Fruit fly (Drosophila melanogaster) whole organism, prepupa: Measurements from ENCODE around the gene CG31524.
A peak's percentile ranks its signal among the peaks of the same experiment; 100 is the strongest.

Experiments
- Blimp-1 ChIP-seq: fragments of 200-800 bp; sonication (Bioruptor generic); optimal IDR thresholded peaks from 3 replicates; lab custom pipeline; 2017; ENCODE audit warnings: missing biosample characterization, missing genetic modification characterization, mild to moderate bottlenecking, moderate library complexity, missing genetic modification reagents
- CG10669 ChIP-seq: fragments of 200-800 bp; sonication (Bioruptor generic); optimal IDR thresholded peaks from 3 replicates; lab custom pipeline; 2018; ENCODE audit warnings: missing biosample characterization, mild to moderate bottlenecking, missing genetic modification characterization, moderate library complexity
- CG11294 ChIP-seq: fragments of 200-800 bp; sonication (Bioruptor generic); IDR thresholded peaks from 2 replicates; pipeline ENCODE4 v1.3.6; 2022; ENCODE audit warnings: missing biosample characterization, missing genetic modification characterization
- CG11762 ChIP-seq: fragments of 200-800 bp; sonication (Bioruptor generic); optimal IDR thresholded peaks from 3 replicates; lab custom pipeline; 2016; ENCODE audit warnings: missing biosample characterization, missing genetic modification characterization; ENCODE audit not compliant: insufficient read depth
- CG15336 ChIP-seq: fragments of 200-800 bp; sonication (Bioruptor generic); IDR thresholded peaks from 2 replicates; pipeline ENCODE4 v1.3.6; 2022; ENCODE audit warnings: missing biosample characterization, missing genetic modification characterization
- CG3032 ChIP-seq: fragments of 200-800 bp; optimal IDR thresholded peaks from 2 replicates; lab custom pipeline; 2019; ENCODE audit warnings: missing biosample characterization, mild to moderate bottlenecking, missing genetic modification characterization, moderate library complexity
- CG34406 ChIP-seq: fragments of 200-800 bp; sonication (Bioruptor generic); optimal IDR thresholded peaks from 3 replicates; lab custom pipeline; 2016; ENCODE audit warnings: missing biosample characterization, missing genetic modification characterization
- CG3919 ChIP-seq: fragments of 200-800 bp; sonication (Bioruptor generic); optimal IDR thresholded peaks from 3 replicates; lab custom pipeline; 2016; ENCODE audit warnings: missing biosample characterization, missing genetic modification characterization
- CG6276 ChIP-seq: fragments of 200-800 bp; sonication (Bioruptor generic); optimal IDR thresholded peaks from 2 replicates; lab custom pipeline; 2017; ENCODE audit warnings: missing biosample characterization, mild to moderate bottlenecking, missing genetic modification characterization
- CG6792 ChIP-seq: fragments of 200-800 bp; sonication (Bioruptor generic); optimal IDR thresholded peaks from 3 replicates; lab custom pipeline; 2016; ENCODE audit warnings: missing biosample characterization, missing genetic modification characterization
- CG6808 ChIP-seq: fragments of 200-800 bp; sonication (Bioruptor generic); optimal IDR thresholded peaks from 3 replicates; lab custom pipeline; 2017; ENCODE audit warnings: missing biosample characterization, missing genetic modification characterization, mild to moderate bottlenecking, moderate library complexity, missing genetic modification reagents
- CG6854 ChIP-seq: fragments of 200-800 bp; sonication (Bioruptor generic); optimal IDR thresholded peaks from 2 replicates; lab custom pipeline; 2017; ENCODE audit warnings: missing biosample characterization, mild to moderate bottlenecking, missing genetic modification characterization
- CG7368 ChIP-seq: fragments of 200-800 bp; sonication (Bioruptor generic); optimal IDR thresholded peaks from 3 replicates; lab custom pipeline; 2016; ENCODE audit warnings: missing biosample characterization, missing genetic modification characterization
- CG8632 ChIP-seq: fragments of 200-800 bp; sonication (Bioruptor generic); optimal IDR thresholded peaks from 3 replicates; lab custom pipeline; 2016; ENCODE audit warnings: missing biosample characterization, missing genetic modification characterization
- Eip75B ChIP-seq: fragments of 200-800 bp; sonication (Bioruptor generic); optimal IDR thresholded peaks from 3 replicates; lab custom pipeline; 2016; ENCODE audit warnings: missing biosample characterization, missing genetic modification characterization
- Eip78C ChIP-seq: fragments of 200-800 bp; sonication (Bioruptor generic); peaks from one replicate; lab custom pipeline; 2016; ENCODE audit warnings: missing biosample characterization, missing genetic modification characterization
- Eip93F ChIP-seq: fragments of 200-800 bp; sonication (Bioruptor generic); optimal IDR thresholded peaks from 2 replicates; lab custom pipeline; 2016; ENCODE audit warnings: missing biosample characterization, mild to moderate bottlenecking, missing genetic modification characterization
- Ets21C ChIP-seq: fragments of 200-800 bp; sonication (Bioruptor generic); optimal IDR thresholded peaks from 3 replicates; lab custom pipeline; 2016; ENCODE audit warnings: missing biosample characterization, missing genetic modification characterization
- Ets96B ChIP-seq: fragments of 200-800 bp; optimal IDR thresholded peaks from 2 replicates; lab custom pipeline; 2019; ENCODE audit warnings: missing biosample characterization, mild to moderate bottlenecking, missing genetic modification characterization, moderate library complexity
- Hr38 ChIP-seq: sonication (Bioruptor generic); optimal IDR thresholded peaks from 2 replicates; lab custom pipeline; 2016; ENCODE audit warnings: missing biosample characterization, missing genetic modification characterization
- Hr39 ChIP-seq: fragments of 200-800 bp; sonication (Bioruptor generic); optimal IDR thresholded peaks from 2 replicates; lab custom pipeline; 2016; ENCODE audit warnings: missing biosample characterization, missing genetic modification characterization
- Lpt ChIP-seq: fragments of 200-800 bp; sonication (Bioruptor generic); optimal IDR thresholded peaks from 3 replicates; lab custom pipeline; 2016; ENCODE audit warnings: missing biosample characterization, missing genetic modification characterization
- Smox ChIP-seq: fragments of 200-800 bp; sonication (Bioruptor generic); optimal IDR thresholded peaks from 3 replicates; lab custom pipeline; 2016; ENCODE audit warnings: missing biosample characterization, missing genetic modification characterization
- Sox102F ChIP-seq: fragments of 200-800 bp; sonication (Bioruptor generic); optimal IDR thresholded peaks from 2 replicates; lab custom pipeline; 2016; ENCODE audit warnings: missing biosample characterization, mild to moderate bottlenecking, missing genetic modification characterization
- Sox15 ChIP-seq: fragments of 200-800 bp; sonication (Bioruptor generic); optimal IDR thresholded peaks from 3 replicates; lab custom pipeline; 2016; ENCODE audit warnings: missing biosample characterization, missing genetic modification characterization
- achi ChIP-seq: fragments of 200-800 bp; sonication (Bioruptor generic); optimal IDR thresholded peaks from 3 replicates; lab custom pipeline; 2016; ENCODE audit warnings: missing biosample characterization, missing genetic modification characterization
- acj6 ChIP-seq: fragments of 200-800 bp; sonication (Bioruptor generic); optimal IDR thresholded peaks from 3 replicates; lab custom pipeline; 2016; ENCODE audit warnings: missing biosample characterization, missing genetic modification characterization
- cyc ChIP-seq: fragments of 200-800 bp; sonication (Bioruptor generic); optimal IDR thresholded peaks from 3 replicates; lab custom pipeline; 2016; ENCODE audit warnings: missing biosample characterization, missing genetic modification characterization
- dsx ChIP-seq: fragments of 200-800 bp; optimal IDR thresholded peaks from 3 replicates; lab custom pipeline; 2019; ENCODE audit warnings: missing biosample characterization, mild to moderate bottlenecking, missing genetic modification characterization, moderate library complexity; ENCODE audit not compliant: poor library complexity, severe bottlenecking
- eg ChIP-seq: fragments of 200-800 bp; sonication (Bioruptor generic); IDR thresholded peaks from 3 replicates; pipeline ENCODE4 v1.3.6; 2022; ENCODE audit warnings: missing biosample characterization, missing genetic modification characterization
- fd59A ChIP-seq: fragments of 200-800 bp; sonication (Bioruptor generic); optimal IDR thresholded peaks from 2 replicates; lab custom pipeline; 2017; ENCODE audit warnings: missing biosample characterization, mild to moderate bottlenecking, missing genetic modification characterization, missing genetic modification reagents
- fd85E ChIP-seq: fragments of 200-800 bp; sonication (Bioruptor generic); optimal IDR thresholded peaks from 3 replicates; lab custom pipeline; 2016; ENCODE audit warnings: missing biosample characterization, missing genetic modification characterization
- fkh ChIP-seq: fragments of 200-800 bp; sonication (Bioruptor generic); optimal IDR thresholded peaks from 3 replicates; lab custom pipeline; 2017; ENCODE audit warnings: missing biosample characterization, mild to moderate bottlenecking, missing genetic modification characterization, moderate library complexity
- net ChIP-seq: fragments of 200-800 bp; sonication (Bioruptor generic); optimal IDR thresholded peaks from 3 replicates; lab custom pipeline; 2016; ENCODE audit warnings: missing biosample characterization, missing genetic modification characterization
- spab ChIP-seq: fragments of 200-800 bp; sonication (Bioruptor generic); optimal IDR thresholded peaks from 2 replicates; lab custom pipeline; 2017; ENCODE audit warnings: missing biosample characterization, mild to moderate bottlenecking, missing genetic modification characterization, missing genetic modification reagents
- ss ChIP-seq, 2 experiments: fragments of 200-800 bp; sonication (Bioruptor generic); optimal IDR thresholded peaks; 2 replicates in 1 of 2; 3 replicates in 1 of 2; lab custom pipeline; 2017 to 2018; ENCODE audit warnings: mild to moderate bottlenecking in 2 of 2, missing biosample characterization in 2 of 2, missing genetic modification characterization in 2 of 2, moderate library complexity in 1 of 2
- svp ChIP-seq: fragments of 200-800 bp; sonication (Bioruptor generic); peaks from one replicate; lab custom pipeline; 2016; ENCODE audit warnings: missing biosample characterization, missing genetic modification characterization
- topi ChIP-seq: fragments of 200-800 bp; sonication (Bioruptor generic); optimal IDR thresholded peaks from 3 replicates; lab custom pipeline; 2016; ENCODE audit warnings: missing biosample characterization, missing genetic modification characterization

The CG31524 gene

dm6 chr3R:30496103-30496858 lies 17.9 kb downstream of the CG31524 start, which contains the start of gene PH4alphaMP:
Gene PH4alphaMP, minus strand, starts transcription at chr3R:30496153.
- TF ChIP-seq Blimp-1 (GFP tag; lab: Kevin White, UChicago), result peak; percentile 33
- TF ChIP-seq Ets21C (GFP tag; lab: Kevin White, UChicago), result no peak
- peak; percentile 23 for TF ChIP-seq svp (GFP tag; lab: Kevin White, UChicago)
- no peak for TF ChIP-seq cyc (GFP tag; lab: Kevin White, UChicago)
- TF ChIP-seq fd85E (GFP tag; lab: Kevin White, UChicago), result no peak
- TF ChIP-seq CG6854 (GFP tag; lab: Kevin White, UChicago), result no peak
- TF ChIP-seq achi (GFP tag; lab: Kevin White, UChicago), result no peak
- TF ChIP-seq dsx (GFP tag; lab: Kevin White, UChicago), result no peak
- no peak for TF ChIP-seq net
- no peak for TF ChIP-seq Smox (GFP tag; lab: Kevin White, UChicago)
- no peak for TF ChIP-seq ss (GFP tag; optimal IDR thresholded peaks at IDR 0.05; lab: Kevin White, UChicago)
- TF ChIP-seq Hr38 (GFP tag; lab: Kevin White, UChicago), result no peak

- TF ChIP-seq fkh (GFP tag; lab: Kevin White, UChicago), result peak; percentile 43
- no peak for TF ChIP-seq Hr39 (GFP tag; lab: Kevin White, UChicago)
- TF ChIP-seq, all 60 proteins: peak for 1
These were observed 24.4 kb downstream of the CG31524 start, which contains the start of gene PH4alphaSG2 for dm6 chr3R:30489797-30490196. Gene PH4alphaSG2, plus strand, starts transcription at chr3R:30490074.

- TF ChIP-seq Eip93F (GFP tag; lab: Kevin White, UChicago) (no peak), achi (GFP tag; lab: Kevin White, UChicago) (no peak), CG7368 (GFP tag; lab: Kevin White, UChicago) (no peak), Sox15 (GFP tag; lab: Kevin White, UChicago) (no peak), ss (GFP tag; optimal IDR thresholded peaks at IDR 0.05; lab: Kevin White, UChicago) (no peak), CG6276 (GFP tag; lab: Kevin White, UChicago) (no peak), CG11762 (no peak), Hr38 (GFP tag; lab: Kevin White, UChicago) (no peak), Lpt (no peak), Eip75B (GFP tag; lab: Kevin White, UChicago) (no peak), eg (no peak), CG3032 (tag; lab: Kevin White, UChicago) (no peak), CG15336 (GFP tag; lab: Robert Waterston, UW) (no peak), CG3919 (no peak), dsx (GFP tag; lab: Kevin White, UChicago) (no peak), Blimp-1 (GFP tag; lab: Kevin White, UChicago) (no peak), topi (GFP tag; lab: Kevin White, UChicago) (no peak), cyc (GFP tag; lab: Kevin White, UChicago) (no peak)
These were observed 25.5 kb downstream of the CG31524 start, which contains the start of gene Jon99Fi for dm6 chr3R:30488663-30489062. Gene Jon99Fi, plus strand, starts transcription at chr3R:30488963.

dm6 chr3R:30487828-30488227 lies 26.3 kb downstream of the CG31524 start, which contains the start of gene Jon99Fii:
Gene Jon99Fii, minus strand, starts transcription at chr3R:30487928.
- no peak for TF ChIP-seq acj6 (GFP tag; lab: Kevin White, UChicago)
- no peak for TF ChIP-seq CG3919
- no peak for TF ChIP-seq fd59A (GFP tag; lab: Kevin White, UChicago)
- TF ChIP-seq Hr39 (GFP tag; lab: Kevin White, UChicago), result no peak
- TF ChIP-seq Sox15 (GFP tag; lab: Kevin White, UChicago), result no peak
- no peak for TF ChIP-seq CG11294 (GFP tag; lab: Robert Waterston, UW)
- TF ChIP-seq Sox102F (GFP tag; lab: Kevin White, UChicago), result no peak
- TF ChIP-seq Blimp-1 (GFP tag; lab: Kevin White, UChicago), result no peak
- TF ChIP-seq CG8632 (GFP tag; lab: Kevin White, UChicago), result no peak
- TF ChIP-seq CG6792 (GFP tag; lab: Kevin White, UChicago), result no peak
- TF ChIP-seq CG34406 (GFP tag; lab: Kevin White, UChicago), result no peak
- no peak for TF ChIP-seq fd85E (GFP tag; lab: Kevin White, UChicago)
- TF ChIP-seq eg, result no peak
- no peak for TF ChIP-seq Ets96B (tag; lab: Kevin White, UChicago)
- TF ChIP-seq Eip78C (GFP tag; lab: Kevin White, UChicago), result no peak
- TF ChIP-seq Hr38 (GFP tag; lab: Kevin White, UChicago), result no peak
- no peak for TF ChIP-seq CG10669 (GFP tag; lab: Kevin White, UChicago)
- no peak for TF ChIP-seq CG6808 (GFP tag; lab: Kevin White, UChicago)
- TF ChIP-seq spab, result no peak
- no peak for TF ChIP-seq Eip93F (GFP tag; lab: Kevin White, UChicago)
